Fruit fly (Drosophila melanogaster) whole organism, embryonic: ENCODE measurements around the gene Egfrap.

Experiments
- Blimp-1 ChIP-seq: fragments of 200-800 bp; sonication (Bioruptor generic); optimal IDR thresholded peaks from 3 replicates; lab custom pipeline; 2018; ENCODE audit warnings: missing biosample characterization, missing genetic modification characterization, mild to moderate bottlenecking, moderate library complexity, missing genetic modification reagents
- CG10959 ChIP-seq: fragments of 200-800 bp; sonication (Bioruptor generic); IDR thresholded peaks from 2 replicates; pipeline ENCODE4 v1.3.6; 2022; ENCODE audit warnings: missing biosample characterization, missing genetic modification characterization
- CG10979 ChIP-seq: fragments of 200-800 bp; sonication (Bioruptor generic); optimal IDR thresholded peaks from 2 replicates; lab custom pipeline; 2018; ENCODE audit warnings: missing biosample characterization, mild to moderate bottlenecking, missing genetic modification characterization, moderate library complexity
- CG12942 ChIP-seq: fragments of 200-800 bp; sonication (Bioruptor generic); optimal IDR thresholded peaks from 3 replicates; lab custom pipeline; 2016; ENCODE audit warnings: missing biosample characterization, missing genetic modification characterization
- CG13287 ChIP-seq: fragments of 200-800 bp; sonication (Bioruptor generic); IDR thresholded peaks from 2 replicates; pipeline ENCODE4 v1.3.6; 2022; ENCODE audit warnings: missing biosample characterization, missing genetic modification characterization; ENCODE audit not compliant: partially characterized antibody
- CG13424 ChIP-seq: fragments of 200-800 bp; sonication (Bioruptor generic); optimal IDR thresholded peaks from 2 replicates; lab custom pipeline; 2019; ENCODE audit warnings: missing biosample characterization, mild to moderate bottlenecking, missing genetic modification characterization, moderate library complexity
- CG15269 ChIP-seq: fragments of 200-800 bp; sonication (Bioruptor generic); optimal IDR thresholded peaks from 2 replicates; lab custom pipeline; 2018; ENCODE audit warnings: missing biosample characterization, mild to moderate bottlenecking, missing genetic modification characterization, moderate library complexity
- CG1529 ChIP-seq: fragments of 200-800 bp; sonication (Bioruptor generic); optimal IDR thresholded peaks from 3 replicates; lab custom pipeline; 2018; ENCODE audit warnings: missing biosample characterization, missing genetic modification characterization
- CG15696 ChIP-seq: fragments of 200-800 bp; sonication (Bioruptor generic); optimal IDR thresholded peaks from 2 replicates; lab custom pipeline; 2019; ENCODE audit warnings: missing biosample characterization, mild to moderate bottlenecking, missing genetic modification characterization, moderate library complexity
- CG1647 ChIP-seq: fragments of 200-800 bp; sonication (Bioruptor generic); optimal IDR thresholded peaks from 3 replicates; lab custom pipeline; 2016; ENCODE audit warnings: missing biosample characterization, missing genetic modification characterization
- CG16813 ChIP-seq: fragments of 200-800 bp; sonication (Bioruptor generic); IDR thresholded peaks from 3 replicates; pipeline ENCODE4 v1.3.6; 2022; ENCODE audit warnings: missing biosample characterization, missing genetic modification characterization; ENCODE audit not compliant: partially characterized antibody
- CG16863 ChIP-seq: fragments of 200-800 bp; sonication (Bioruptor generic); optimal IDR thresholded peaks from 3 replicates; lab custom pipeline; 2016; ENCODE audit warnings: missing biosample characterization, missing genetic modification characterization
- CG2116 ChIP-seq: fragments of 200-800 bp; sonication (Bioruptor generic); optimal IDR thresholded peaks from 3 replicates; lab custom pipeline; 2018; ENCODE audit warnings: missing biosample characterization, mild to moderate bottlenecking, missing genetic modification characterization
- CG2120 ChIP-seq: fragments of 200-800 bp; sonication (Bioruptor generic); optimal IDR thresholded peaks from 3 replicates; lab custom pipeline; 2016; ENCODE audit warnings: missing biosample characterization, missing genetic modification characterization
- CG2202 ChIP-seq: fragments of 200-800 bp; sonication (Bioruptor generic); optimal IDR thresholded peaks from 2 replicates; lab custom pipeline; 2018; ENCODE audit warnings: missing biosample characterization, mild to moderate bottlenecking, missing genetic modification characterization
- CG3995 ChIP-seq: fragments of 200-800 bp; sonication (Bioruptor generic); optimal IDR thresholded peaks from 3 replicates; lab custom pipeline; 2016; ENCODE audit warnings: missing biosample characterization, missing genetic modification characterization
- CG4282 ChIP-seq: fragments of 200-800 bp; sonication (Bioruptor generic); optimal IDR thresholded peaks from 2 replicates; lab custom pipeline; 2016; ENCODE audit warnings: missing biosample characterization, missing genetic modification characterization
- CG4617 ChIP-seq: fragments of 200-800 bp; sonication (Bioruptor generic); optimal IDR thresholded peaks from 3 replicates; lab custom pipeline; 2016; ENCODE audit warnings: missing biosample characterization, missing genetic modification characterization, borderline replicate concordance
- CG6254 ChIP-seq: fragments of 200-800 bp; sonication (Bioruptor generic); optimal IDR thresholded peaks from 3 replicates; lab custom pipeline; 2017; ENCODE audit warnings: mild to moderate bottlenecking, missing biosample characterization, missing genetic modification reagents, missing genetic modification characterization
- CG7928 ChIP-seq: fragments of 200-800 bp; sonication (Bioruptor generic); optimal IDR thresholded peaks from 2 replicates; lab custom pipeline; 2017; ENCODE audit warnings: missing biosample characterization, mild to moderate bottlenecking, missing genetic modification characterization
- CTCF ChIP-seq: fragments of 200-800 bp; sonication (Bioruptor generic); optimal IDR thresholded peaks from 2 replicates; lab custom pipeline; 2017; ENCODE audit warnings: missing biosample characterization, mild to moderate bottlenecking, missing genetic modification characterization, moderate library complexity
- Camta ChIP-seq: fragments of 200-800 bp; sonication (Bioruptor generic); optimal IDR thresholded peaks from 2 replicates; lab custom pipeline; 2016; ENCODE audit warnings: missing biosample characterization, missing genetic modification characterization
- CkIIα-i1 ChIP-seq: fragments of 200-800 bp; sonication (Bioruptor generic); IDR thresholded peaks from 2 replicates; pipeline ENCODE4 v1.3.6; 2022; ENCODE audit warnings: missing biosample characterization, missing genetic modification characterization
- CoRest ChIP-seq: fragments of 200-800 bp; sonication (Bioruptor generic); optimal IDR thresholded peaks from 3 replicates; lab custom pipeline; 2018; ENCODE audit warnings: missing biosample characterization, mild to moderate bottlenecking, missing genetic modification characterization, moderate library complexity
- Dip3 ChIP-seq: fragments of 200-800 bp; sonication (Bioruptor generic); optimal IDR thresholded peaks from 3 replicates; lab custom pipeline; 2016; ENCODE audit warnings: missing biosample characterization, missing genetic modification characterization
- Hr39 ChIP-seq: fragments of >200 bp; optimal IDR thresholded peaks from 2 replicates; lab custom pipeline; 2017
- Hr51 ChIP-seq, 2 experiments: fragments of 200-800 bp; sonication (Bioruptor generic); optimal IDR thresholded peaks; 2 replicates in 1 of 2; 3 replicates in 1 of 2; lab custom pipeline; 2016 to 2018; ENCODE audit warnings: missing biosample characterization in 2 of 2, missing genetic modification characterization in 2 of 2, mild to moderate bottlenecking in 1 of 2, moderate library complexity in 1 of 2
- MESR4 ChIP-seq: fragments of 200-800 bp; sonication (Bioruptor generic); optimal IDR thresholded peaks from 2 replicates; lab custom pipeline; 2018; ENCODE audit warnings: missing biosample characterization, mild to moderate bottlenecking, missing genetic modification characterization, moderate library complexity
- Med ChIP-seq: fragments of 200-800 bp; sonication (Bioruptor generic); peaks from one replicate; lab custom pipeline; 2016; ENCODE audit warnings: missing biosample characterization, missing genetic modification characterization, mild to moderate bottlenecking, inconsistent platforms, moderate library complexity
- Nf-YB ChIP-seq: fragments of 200-800 bp; sonication (Bioruptor generic); optimal IDR thresholded peaks from 3 replicates; lab custom pipeline; 2019; ENCODE audit warnings: missing biosample characterization, mild to moderate bottlenecking, missing genetic modification characterization, moderate library complexity
- Optix ChIP-seq: fragments of 200-800 bp; sonication (Bioruptor generic); IDR thresholded peaks from 3 replicates; pipeline ENCODE4 v1.3.6; 2022; ENCODE audit warnings: missing biosample characterization, missing genetic modification characterization
- PHDP ChIP-seq: fragments of 200-800 bp; sonication (Bioruptor generic); optimal IDR thresholded peaks from 3 replicates; lab custom pipeline; 2018; ENCODE audit warnings: missing biosample characterization, mild to moderate bottlenecking, missing genetic modification characterization, moderate library complexity
- Pdp1 ChIP-seq, 2 experiments: fragments of 200-800 bp; sonication (Bioruptor generic); optimal IDR thresholded peaks; 3 replicates each; lab custom pipeline; 2016; ENCODE audit warnings: missing biosample characterization in 2 of 2, missing genetic modification characterization in 2 of 2, mild to moderate bottlenecking in 1 of 2, moderate library complexity in 1 of 2
- Six4 ChIP-seq: fragments of 200-800 bp; sonication (Bioruptor generic); optimal IDR thresholded peaks from 2 replicates; lab custom pipeline; 2016; ENCODE audit warnings: missing biosample characterization, missing genetic modification characterization
- Sry-δ ChIP-seq: fragments of 200-800 bp; sonication (Bioruptor generic); optimal IDR thresholded peaks from 2 replicates; lab custom pipeline; 2016; ENCODE audit warnings: missing biosample characterization, missing genetic modification characterization
- Xrp1 ChIP-seq: fragments of 200-800 bp; sonication (Bioruptor generic); IDR thresholded peaks from 2 replicates; pipeline ENCODE4 v1.3.6; 2022; ENCODE audit warnings: missing biosample characterization, missing genetic modification characterization
- ci ChIP-seq: fragments of 200-800 bp; sonication (Bioruptor generic); IDR thresholded peaks from 3 replicates; pipeline ENCODE4 v1.3.6; 2022; ENCODE audit warnings: missing biosample characterization, missing genetic modification characterization
- emc ChIP-seq: fragments of 200-800 bp; sonication (Bioruptor generic); optimal IDR thresholded peaks from 2 replicates; lab custom pipeline; 2016; ENCODE audit warnings: missing biosample characterization, missing genetic modification characterization
- fd64A ChIP-seq: fragments of 200-800 bp; sonication (Bioruptor generic); optimal IDR thresholded peaks from 3 replicates; lab custom pipeline; 2018; ENCODE audit warnings: missing biosample characterization, mild to moderate bottlenecking, missing genetic modification characterization
- ham ChIP-seq: fragments of 200-800 bp; sonication (Bioruptor generic); IDR thresholded peaks from 2 replicates; pipeline ENCODE4 v1.3.6; 2022; ENCODE audit warnings: missing biosample characterization, missing genetic modification characterization
- her ChIP-seq: fragments of 200-800 bp; sonication (Bioruptor generic); optimal IDR thresholded peaks from 2 replicates; lab custom pipeline; 2016; ENCODE audit warnings: missing biosample characterization, missing genetic modification characterization
- kni ChIP-seq: fragments of 200-800 bp; sonication (Bioruptor generic); optimal IDR thresholded peaks from 3 replicates; lab custom pipeline; 2017; ENCODE audit warnings: mild to moderate bottlenecking, missing biosample characterization, missing genetic modification reagents, missing genetic modification characterization
- lilli ChIP-seq: fragments of 200-800 bp; sonication (Bioruptor generic); optimal IDR thresholded peaks from 3 replicates; lab custom pipeline; 2016; ENCODE audit warnings: missing biosample characterization, missing genetic modification characterization
- maf-S ChIP-seq: fragments of 200-800 bp; sonication (Bioruptor generic); optimal IDR thresholded peaks from 2 replicates; lab custom pipeline; 2016; ENCODE audit warnings: missing biosample characterization, missing genetic modification characterization
- prd ChIP-seq, 3 experiments: fragments of >200 bp in 2 of 3; fragments of 200-800 bp in 1 of 3; sonication (Bioruptor generic) in 1 of 3; optimal IDR thresholded peaks in 2 of 3; IDR thresholded peaks in 1 of 3; 2 replicates in 2 of 3; 3 replicates in 1 of 3; pipeline versions ENCODE4 v1.3.6 to Lab custom; 2017 to 2022; ENCODE audit warnings: missing biosample characterization in 1 of 3, missing genetic modification characterization in 1 of 3
- run ChIP-seq: fragments of 200-800 bp; sonication (Bioruptor generic); optimal IDR thresholded peaks from 3 replicates; lab custom pipeline; 2018; ENCODE audit warnings: missing biosample characterization, mild to moderate bottlenecking, missing genetic modification characterization
- schlank ChIP-seq: fragments of 200-800 bp; sonication (Bioruptor generic); optimal IDR thresholded peaks from 2 replicates; lab custom pipeline; 2018; ENCODE audit warnings: missing biosample characterization, mild to moderate bottlenecking, missing genetic modification characterization
- slp2 ChIP-seq: fragments of 200-800 bp; sonication (Bioruptor generic); optimal IDR thresholded peaks from 2 replicates; lab custom pipeline; 2016; ENCODE audit warnings: missing biosample characterization, missing genetic modification characterization
- sob ChIP-seq: fragments of 200-800 bp; sonication (Bioruptor generic); IDR thresholded peaks from 2 replicates; pipeline ENCODE4 v1.3.6; 2022; ENCODE audit warnings: missing biosample characterization, missing genetic modification characterization
- ssp ChIP-seq: fragments of 200-800 bp; sonication (Bioruptor generic); IDR thresholded peaks from 2 replicates; pipeline ENCODE4 v1.3.6; 2022; ENCODE audit warnings: missing biosample characterization, missing genetic modification characterization
- tin ChIP-seq: fragments of 200-800 bp; sonication (Bioruptor generic); optimal IDR thresholded peaks from 3 replicates; lab custom pipeline; 2016; ENCODE audit warnings: missing biosample characterization, missing genetic modification characterization

The Egfrap gene

dm6 chr3L:5988675-5989074 lies 38.2 kb upstream of the Egfrap start (continued):
- peak; percentile 18 for TF ChIP-seq Sry-δ (GFP tag; lab: Kevin White, UChicago)
- no peak for TF ChIP-seq CG16813 (GFP tag; lab: Robert Waterston, UW)
- TF ChIP-seq CG3995 (GFP tag; lab: Kevin White, UChicago) = no peak
- peak; percentile 90 for TF ChIP-seq CG10959 (GFP tag; lab: Robert Waterston, UW)
- peak; percentile 5 for TF ChIP-seq CG13424 (tag; lab: Kevin White, UChicago)
- TF ChIP-seq ham (GFP tag; lab: Robert Waterston, UW) = no peak
- no peak for TF ChIP-seq prd (optimal IDR thresholded peaks at IDR 0.05; lab: Kevin White, UChicago)
- peak; percentile 84 for TF ChIP-seq prd (GFP tag; IDR thresholded peaks at IDR 0.05; lab: Robert Waterston, UW)
- TF ChIP-seq CG2120 (GFP tag; lab: Kevin White, UChicago) = no peak
- no peak for TF ChIP-seq CG7928
- no peak for TF ChIP-seq CG1647
- TF ChIP-seq CoRest (tag; lab: Kevin White, UChicago) = peak; percentile 14
- TF ChIP-seq emc (GFP tag; lab: Kevin White, UChicago) = no peak
- TF ChIP-seq CG2116 (GFP tag; lab: Kevin White, UChicago) = no peak
- TF ChIP-seq fd64A (GFP tag; lab: Kevin White, UChicago) = peak; percentile 9
- no peak for TF ChIP-seq schlank (tag; lab: Kevin White, UChicago)
- peak; percentile 55 for TF ChIP-seq ssp (GFP tag; lab: Robert Waterston, UW)
- peak; percentile 34 for TF ChIP-seq Camta (GFP tag; lab: Kevin White, UChicago)
- no peak for TF ChIP-seq CG4282 (GFP tag; lab: Kevin White, UChicago)
- TF ChIP-seq slp2 (GFP tag; lab: Kevin White, UChicago) = peak; percentile 35
- TF ChIP-seq run (tag; lab: Kevin White, UChicago) = no peak
- no peak for TF ChIP-seq CkIIα-i1
- TF ChIP-seq CG6254 (GFP tag; lab: Kevin White, UChicago) = peak; percentile 70
- TF ChIP-seq CG13287 = no peak
- peak; percentile 69 for TF ChIP-seq Blimp-1 (GFP tag; lab: Kevin White, UChicago)
- no peak for TF ChIP-seq her (GFP tag; lab: Kevin White, UChicago)
- 0 out of 2 replicates have a peak, but pooled peaks have one; percentile 29 for TF ChIP-seq sob
- no peak for TF ChIP-seq maf-S (GFP tag; lab: Kevin White, UChicago)
- TF ChIP-seq CG2202 = peak; percentile 25
- TF ChIP-seq ci (GFP tag; lab: Robert Waterston, UW) = peak; percentile 82
- TF ChIP-seq CG4617 = no peak
- peak; percentile 69 for TF ChIP-seq Med
- TF ChIP-seq Six4 (GFP tag; lab: Kevin White, UChicago) = peak; percentile 56
- TF ChIP-seq CG12942 (GFP tag; lab: Kevin White, UChicago) = no peak
- TF ChIP-seq Hr39 (lab: Kevin White, UChicago) = no peak
- TF ChIP-seq Nf-YB (GFP tag; lab: Kevin White, UChicago) = no peak
- peak; percentile 11 to 20 for TF ChIP-seq Pdp1 (GFP tag; optimal IDR thresholded peaks at IDR 0.05; lab: Kevin White, UChicago)
- peak; percentile 88 for TF ChIP-seq Xrp1 (GFP tag; lab: Robert Waterston, UW)
- no peak for TF ChIP-seq PHDP (tag; lab: Kevin White, UChicago)
- no peak for TF ChIP-seq CTCF (GFP tag; lab: Kevin White, UChicago)
- peak; percentile 86 for TF ChIP-seq CG15696 (tag; lab: Kevin White, UChicago)
- TF ChIP-seq tin (GFP tag; lab: Kevin White, UChicago) = peak; percentile 66
- TF ChIP-seq MESR4 (GFP tag; lab: Kevin White, UChicago) = no peak
- TF ChIP-seq Hr51 (GFP tag; optimal IDR thresholded peaks at IDR 0.05; lab: Kevin White, UChicago) = no peak
- 0 out of 3 replicates have a peak, but pooled peaks have one; percentile 42 for TF ChIP-seq Optix
- TF ChIP-seq lilli (GFP tag; lab: Kevin White, UChicago) = no peak
- TF ChIP-seq CG15269 (tag; lab: Kevin White, UChicago) = no peak
- TF ChIP-seq CG1529 (GFP tag; lab: Kevin White, UChicago) = no peak
- no peak for TF ChIP-seq Dip3
- TF ChIP-seq kni (GFP tag; lab: Kevin White, UChicago) = no peak
- TF ChIP-seq CG10979 (tag; lab: Kevin White, UChicago) = peak; percentile 86
- TF ChIP-seq CG16863 (GFP tag; lab: Kevin White, UChicago) = no peak
